Worm (Caenorhabditis elegans): ENCODE results near the gene nhr-161.
A peak's percentile ranks its signal among the peaks of the same experiment; 100 is the strongest.

nhr-161 gene

ce11 chrV:6985943-6986342, 3.2 kb upstream of the nhr-161 start, which contains the start of gene nhr-163:
Gene nhr-163 (minus strand): TSS chrV:6986043.
- no peak for TF ChIP-seq ces-1 (GFP tag; optimal IDR thresholded peaks at IDR 0.05)
- TF ChIP-seq flh-1 (GFP tag; optimal IDR thresholded peaks at IDR 0.05) = no peak
- no peak for TF ChIP-seq unc-62 (GFP tag; optimal IDR thresholded peaks at IDR 0.05)
- TF ChIP-seq elt-3 (tag; optimal IDR thresholded peaks at IDR 0.05) = no peak
- TF ChIP-seq blmp-1 (tag; optimal IDR thresholded peaks at IDR 0.05) = no peak
- no peak for TF ChIP-seq nhr-76 (tag; optimal IDR thresholded peaks at IDR 0.05)
- no peak for TF ChIP-seq lsy-2 (tag; optimal IDR thresholded peaks at IDR 0.05)
- TF ChIP-seq mab-5 (tag; optimal IDR thresholded peaks at IDR 0.05) = no peak
- no peak for TF ChIP-seq lin-32 (GFP tag; optimal IDR thresholded peaks at IDR 0.05)
- no peak for TF ChIP-seq pha-4 (tag; optimal IDR thresholded peaks at IDR 0.05)
- TF ChIP-seq sem-2 (GFP tag; optimal IDR thresholded peaks at IDR 0.05) = no peak
- no peak for TF ChIP-seq lin-13 (tag; optimal IDR thresholded peaks at IDR 0.05)
- TF ChIP-seq nhr-237 (tag; optimal IDR thresholded peaks at IDR 0.05) = no peak
- TF ChIP-seq bed-3 (GFP tag; optimal IDR thresholded peaks at IDR 0.05) = no peak
- TF ChIP-seq hlh-1 (tag; optimal IDR thresholded peaks at IDR 0.05) = no peak
- no peak for TF ChIP-seq elt-1 (tag; optimal IDR thresholded peaks at IDR 0.05; ENCODE audit: borderline replicate concordance, insufficient read depth)
- no peak for TF ChIP-seq mep-1 (tag; optimal IDR thresholded peaks at IDR 0.05)
- TF ChIP-seq ceh-43 (GFP tag; optimal IDR thresholded peaks at IDR 0.05) = no peak

- TF ChIP-seq ceh-39 (tag; optimal IDR thresholded peaks at IDR 0.05) (no peak), ceh-43 (GFP tag; optimal IDR thresholded peaks at IDR 0.05) (no peak), ceh-83 (GFP tag; optimal IDR thresholded peaks at IDR 0.05) (no peak)
Measured at ce11 chrV:6979019-6979418, 3.7 kb downstream of the nhr-161 start, which contains the start of gene sre-12. Gene sre-12 (minus strand): TSS chrV:6979119.

ce11 chrV:6976047-6976446, 6.7 kb downstream of the nhr-161 start, which contains the start of gene srx-16:
Gene srx-16 (plus strand): TSS chrV:6976347.
- TF ChIP-seq lin-13 (tag; optimal IDR thresholded peaks at IDR 0.05) (no peak), tbx-8 (GFP tag; optimal IDR thresholded peaks at IDR 0.05) (no peak), pha-4 (tag; optimal IDR thresholded peaks at IDR 0.05) (no peak), nhr-237 (tag; optimal IDR thresholded peaks at IDR 0.05) (no peak), flh-1 (GFP tag; optimal IDR thresholded peaks at IDR 0.05) (no peak), mab-5 (tag; optimal IDR thresholded peaks at IDR 0.05) (no peak), M03D4.4 (tag; optimal IDR thresholded peaks at IDR 0.05) (no peak), unc-62 (GFP tag; optimal IDR thresholded peaks at IDR 0.05) (no peak), bed-3 (GFP tag; optimal IDR thresholded peaks at IDR 0.05) (no peak), zip-8 (tag; optimal IDR thresholded peaks at IDR 0.05) (no peak), drap-1 (GFP tag; optimal IDR thresholded peaks at IDR 0.05) (no peak), elt-1 (tag; optimal IDR thresholded peaks at IDR 0.05; ENCODE audit: borderline replicate concordance, insufficient read depth) (no peak), unc-39 (tag; optimal IDR thresholded peaks at IDR 0.05) (no peak), mls-2 (tag; optimal IDR thresholded peaks at IDR 0.05) (no peak), ceh-83 (GFP tag; optimal IDR thresholded peaks at IDR 0.05) (no peak), nhr-76 (tag; optimal IDR thresholded peaks at IDR 0.05) (no peak), ceh-39 (tag; optimal IDR thresholded peaks at IDR 0.05) (no peak), unc-120 (tag; optimal IDR thresholded peaks at IDR 0.05; ENCODE audit: poor library complexity, severe bottlenecking) (no peak), ceh-43 (GFP tag; optimal IDR thresholded peaks at IDR 0.05) (no peak)

- no peak for TF ChIP-seq ces-1 (GFP tag; optimal IDR thresholded peaks at IDR 0.05)
- no peak for TF ChIP-seq hlh-1 (tag; optimal IDR thresholded peaks at IDR 0.05)
- no peak for TF ChIP-seq blmp-1 (tag; optimal IDR thresholded peaks at IDR 0.05)
- no peak for TF ChIP-seq sptf-1 (tag; optimal IDR thresholded peaks at IDR 0.05)
- no peak for TF ChIP-seq mls-2 (tag; optimal IDR thresholded peaks at IDR 0.05)
- no peak for TF ChIP-seq ceh-43 (GFP tag; optimal IDR thresholded peaks at IDR 0.05)
- TF ChIP-seq snpc-4 (tag; optimal IDR thresholded peaks at IDR 0.05) = no peak
- TF ChIP-seq mep-1 (tag; optimal IDR thresholded peaks at IDR 0.05) = no peak
- TF ChIP-seq sem-2 (GFP tag; optimal IDR thresholded peaks at IDR 0.05) = no peak
Measured at ce11 chrV:6971567-6971966, 11.1 kb downstream of the nhr-161 start, which contains the start of gene srx-59. Gene srx-59 (plus strand): TSS chrV:6971867.

DNA sequence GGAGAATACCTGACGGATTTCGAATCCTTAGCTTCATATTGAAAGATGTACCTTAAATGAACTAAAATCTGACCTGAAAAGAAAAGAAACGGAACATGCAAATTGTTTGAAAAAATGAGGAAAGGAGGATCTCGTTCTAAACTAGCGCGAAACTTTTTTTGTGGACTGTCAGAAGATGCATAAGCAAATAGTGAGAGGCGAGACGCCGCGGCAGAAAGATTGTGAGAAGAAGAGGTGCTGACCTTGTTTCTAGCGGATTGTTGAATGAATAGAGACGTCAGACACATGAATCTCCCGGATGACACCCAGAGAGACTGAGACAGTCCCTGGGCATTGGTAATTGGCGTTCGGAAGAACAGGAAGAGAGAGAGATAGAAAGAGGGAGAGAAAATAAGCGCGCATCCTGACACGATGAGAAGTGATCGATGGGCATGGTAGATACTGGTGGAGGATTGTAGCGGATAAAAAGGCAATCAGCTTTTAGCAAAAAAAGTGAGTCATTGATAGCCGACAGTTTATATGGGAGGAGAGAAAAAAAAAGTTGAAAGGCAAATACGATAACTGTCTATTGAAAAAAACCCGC, 12.7 kb downstream of the nhr-161 start, which contains the start of gene ptr-15:
ptr-15 (minus strand) TSS at position 51 of the 583 bp plus-strand sequence.
- no peak for TF ChIP-seq nhr-76 (tag; optimal IDR thresholded peaks at IDR 0.05)
- no peak for TF ChIP-seq elt-3 (tag; optimal IDR thresholded peaks at IDR 0.05)
- TF ChIP-seq elt-1 (tag; optimal IDR thresholded peaks at IDR 0.05; ENCODE audit: borderline replicate concordance, insufficient read depth) = peak; percentile 80
- TF ChIP-seq drap-1 (GFP tag; optimal IDR thresholded peaks at IDR 0.05) = no peak
- peak; percentile 61 for TF ChIP-seq unc-62 (GFP tag; optimal IDR thresholded peaks at IDR 0.05)
- no peak for TF ChIP-seq nhr-12 (tag; optimal IDR thresholded peaks at IDR 0.05)
- TF ChIP-seq ztf-11 (tag; optimal IDR thresholded peaks at IDR 0.05) = no peak
- TF ChIP-seq ham-2 (GFP tag; optimal IDR thresholded peaks at IDR 0.05) = peak; percentile 91
